Worm (Caenorhabditis elegans): Measurements from ENCODE around the gene arx-4.

arx-4 gene

ce11 chrIII:843999-844398, 18.1 kb upstream of the arx-4 start (continued):
- TF ChIP-seq ceh-82 (tag; optimal IDR thresholded peaks at IDR 0.05) = peak in 1 of 3 experiments; percentile 59
- TF ChIP-seq lin-14 (GFP tag; optimal IDR thresholded peaks at IDR 0.05) = peak; percentile 91
- TF ChIP-seq skn-1 (tag; optimal IDR thresholded peaks at IDR 0.05) = peak; percentile 8

- no peak for TF ChIP-seq efl-1 (optimal IDR thresholded peaks at IDR 0.05)
- peak in 1 of 2 experiments; percentile 92 for TF ChIP-seq efl-1 (GFP tag; optimal IDR thresholded peaks at IDR 0.05 in 1 of 2)
- TF ChIP-seq sup-37 (GFP tag; optimal IDR thresholded peaks at IDR 0.05) = no peak
- no peak for TF ChIP-seq ztf-11 (tag; optimal IDR thresholded peaks at IDR 0.05)
- no peak for TF ChIP-seq blmp-1 (tag; optimal IDR thresholded peaks at IDR 0.05)
- no peak for TF ChIP-seq ztf-4 (tag; optimal IDR thresholded peaks at IDR 0.05)
- TF ChIP-seq rnt-1 (tag; optimal IDR thresholded peaks at IDR 0.05) = peak; percentile 39
- peak in 1 of 2 experiments; percentile 4 for TF ChIP-seq lsy-2 (tag; optimal IDR thresholded peaks at IDR 0.05)
- no peak for TF ChIP-seq nhr-84 (tag; optimal IDR thresholded peaks at IDR 0.05)
Measured at ce11 chrIII:844577-844976, 17.5 kb upstream of the arx-4 start.

DNA sequence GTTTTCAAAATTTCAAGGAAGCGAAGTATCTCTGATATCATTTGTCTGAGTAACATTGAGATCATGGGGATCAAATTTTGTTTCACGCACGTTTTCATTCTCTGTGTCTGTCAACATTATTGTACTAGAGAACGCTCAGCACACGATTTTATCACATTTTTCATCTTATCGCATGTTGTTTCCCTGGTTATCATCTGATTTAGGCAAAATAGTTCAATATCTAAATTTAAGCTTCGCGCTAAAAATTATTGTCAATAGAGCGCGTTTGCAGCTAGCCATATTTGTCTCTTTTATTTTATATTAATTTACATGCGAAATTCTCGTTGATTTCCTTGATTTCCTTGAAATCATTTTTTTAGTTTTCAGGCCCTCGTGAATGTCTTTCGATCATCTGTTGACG, 16.6 kb upstream of the arx-4 start, which contains the start of gene K02F3.2:
Gene K02F3.2 (plus strand): TSS at position 357 of the 400 bp plus-strand sequence.
- TF ChIP-seq zag-1 (tag; optimal IDR thresholded peaks at IDR 0.05) (no peak), dsc-1 (tag; optimal IDR thresholded peaks at IDR 0.05) (peak; percentile 29), dpl-1 (GFP tag; optimal IDR thresholded peaks at IDR 0.05) (peak; percentile 85 to 91 (median 89)), fos-1 (tag; optimal IDR thresholded peaks at IDR 0.05) (peak; percentile 11), aly-2 (tag; optimal IDR thresholded peaks at IDR 0.05) (no peak), C16A3.4 (tag; optimal IDR thresholded peaks at IDR 0.05) (peak; percentile 59), unc-130 (tag; optimal IDR thresholded peaks at IDR 0.05) (peak; percentile 1), lsy-2 (tag; optimal IDR thresholded peaks at IDR 0.05) (peak; percentile 40 to 70), sup-37 (GFP tag; optimal IDR thresholded peaks at IDR 0.05) (no peak), grh-1 (GFP tag; IDR thresholded peaks at IDR 0.05) (no peak), sox-4 (tag; optimal IDR thresholded peaks at IDR 0.05) (peak; percentile 35), ztf-11 (tag; optimal IDR thresholded peaks at IDR 0.05) (no peak), nhr-76 (tag; optimal IDR thresholded peaks at IDR 0.05) (no peak), nhr-71 (tag; optimal IDR thresholded peaks at IDR 0.05) (peak; percentile 70), nhr-12 (tag; optimal IDR thresholded peaks at IDR 0.05) (no peak), fkh-10 (GFP tag; optimal IDR thresholded peaks at IDR 0.05) (no peak), nhr-237 (tag; optimal IDR thresholded peaks at IDR 0.05) (no peak), nhr-28 (tag; optimal IDR thresholded peaks at IDR 0.05) (no peak), efl-1 (optimal IDR thresholded peaks at IDR 0.05) (peak; percentile 90 to 94), efl-1 (GFP tag; optimal IDR thresholded peaks at IDR 0.05 in 1 of 2) (peak; percentile 93 to 99), alr-1 (tag; optimal IDR thresholded peaks at IDR 0.05; ENCODE audit: borderline replicate concordance) (no peak), mef-2 (tag; optimal IDR thresholded peaks at IDR 0.05) (no peak), unc-62 (GFP tag; optimal IDR thresholded peaks at IDR 0.05) (no peak), ceh-63 (GFP tag; optimal IDR thresholded peaks at IDR 0.05) (no peak), skn-1 (tag; optimal IDR thresholded peaks at IDR 0.05) (peak; percentile 7), lin-14 (GFP tag; optimal IDR thresholded peaks at IDR 0.05) (no peak), nhr-11 (tag; optimal IDR thresholded peaks at IDR 0.05) (no peak), nhr-47 (tag; optimal IDR thresholded peaks at IDR 0.05) (peak; percentile 71), isw-1 (GFP tag; IDR thresholded peaks at IDR 0.05) (0 out of 2 replicates have a peak, but pooled peaks have one; percentile 5), irx-1 (tag; optimal IDR thresholded peaks at IDR 0.05) (no peak), ceh-90 (tag; optimal IDR thresholded peaks at IDR 0.05) (peak; percentile 11), xbp-1 (tag; optimal IDR thresholded peaks at IDR 0.05) (peak; percentile 19), nhr-90 (tag; optimal IDR thresholded peaks at IDR 0.05; ENCODE audit: poor library complexity) (peak; percentile 73), swsn-7 (tag; optimal IDR thresholded peaks at IDR 0.05) (peak; percentile 43), ztf-4 (tag; optimal IDR thresholded peaks at IDR 0.05) (no peak), Y116A8C.19 (tag; optimal IDR thresholded peaks at IDR 0.05; ENCODE audit: borderline replicate concordance) (no peak), egl-13 (tag; optimal IDR thresholded peaks at IDR 0.05) (no peak), blmp-1 (tag; optimal IDR thresholded peaks at IDR 0.05) (peak; percentile 23), mep-1 (tag; optimal IDR thresholded peaks at IDR 0.05) (peak; percentile 51), fkh-8 (tag; optimal IDR thresholded peaks at IDR 0.05) (peak; percentile 12), ces-1 (GFP tag; optimal IDR thresholded peaks at IDR 0.05) (no peak), zip-4 (GFP tag; optimal IDR thresholded peaks at IDR 0.05) (no peak), nhr-19 (GFP tag; conservative IDR thresholded peaks at IDR 0.05) (peak; percentile 69), nhr-85 (tag) (peak; percentile 78), mdl-1 (tag; optimal IDR thresholded peaks at IDR 0.05) (peak in 1 of 2 experiments; percentile 43), F16B12.6 (tag; optimal IDR thresholded peaks at IDR 0.05) (no peak)
